ENCODE assay signal across 3 fruit fly cellular contexts in the genomic region with DNA sequence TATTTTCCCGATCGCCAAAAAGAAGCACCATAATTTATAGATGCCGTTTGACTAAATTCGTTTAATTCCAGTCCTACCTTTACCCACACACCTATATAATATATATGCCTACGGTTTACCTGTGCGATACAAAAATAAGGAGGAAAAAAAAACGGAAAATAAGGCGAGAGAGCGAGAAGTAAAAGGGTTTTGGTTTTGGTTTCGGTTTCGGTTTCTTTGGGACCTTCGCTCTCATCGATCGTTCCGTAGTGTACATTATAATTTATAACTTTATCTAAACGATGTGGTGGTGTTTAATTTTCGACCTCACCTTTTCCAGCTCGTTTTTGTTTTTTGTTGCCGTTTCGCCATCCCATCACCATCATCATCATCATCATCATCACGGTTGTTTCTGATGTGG.
TF ChIP-seq lines count a peak whose summit lies in the region.

No protein-coding gene starts in this region.

- no peak for TF ChIP-seq CTCF in whole organism, embryonic (GFP tag; optimal IDR thresholded peaks at IDR 0.05; lab: Kevin White, UChicago)

TF ChIP-seq in whole organism, embryonic, 481 proteins besides CTCF, POLR2A, EP300 and RAD21:
- TF ChIP-seq Ptx1 (GFP tag; IDR thresholded peaks at IDR 0.05; lab: Robert Waterston, UW), result no peak
- TF ChIP-seq CG8388 (GFP tag; optimal IDR thresholded peaks at IDR 0.05; lab: Kevin White, UChicago), result peak; percentile 1
- TF ChIP-seq CG1792 (GFP tag; optimal IDR thresholded peaks at IDR 0.05; lab: Kevin White, UChicago), result no peak
- TF ChIP-seq cg (GFP tag; optimal IDR thresholded peaks at IDR 0.05; lab: Kevin White, UChicago), result peak; percentile 1
- no peak for TF ChIP-seq HHEX (GFP tag; optimal IDR thresholded peaks at IDR 0.05; lab: Kevin White, UChicago)
- peak; percentile 9 for TF ChIP-seq sqz (GFP tag; optimal IDR thresholded peaks at IDR 0.05; lab: Kevin White, UChicago)
- no peak for TF ChIP-seq ap (GFP tag; IDR thresholded peaks at IDR 0.05; lab: Robert Waterston, UW)
- TF ChIP-seq Mad (GFP tag; optimal IDR thresholded peaks at IDR 0.05; lab: Kevin White, UChicago), result no peak
- TF ChIP-seq CG10959 (GFP tag; IDR thresholded peaks at IDR 0.05; lab: Robert Waterston, UW), result no peak
- TF ChIP-seq toy (GFP tag; IDR thresholded peaks at IDR 0.05; lab: Robert Waterston, UW), result no peak
- no peak for TF ChIP-seq zf30C (GFP tag; optimal IDR thresholded peaks at IDR 0.05; lab: Kevin White, UChicago)
- peak; percentile 33 for TF ChIP-seq Kr (GFP tag; optimal IDR thresholded peaks at IDR 0.05; lab: Kevin White, UChicago)
- no peak for TF ChIP-seq Doc3 (GFP tag; IDR thresholded peaks at IDR 0.05; lab: Robert Waterston, UW; ENCODE audit: partially characterized antibody)
- no peak for TF ChIP-seq CG1233 (GFP tag; optimal IDR thresholded peaks at IDR 0.05; lab: Kevin White, UChicago)
- TF ChIP-seq corto (GFP tag; optimal IDR thresholded peaks at IDR 0.05; lab: Kevin White, UChicago), result peak; percentile 41
- no peak for TF ChIP-seq sug (tag; optimal IDR thresholded peaks at IDR 0.05; lab: Kevin White, UChicago)
- TF ChIP-seq eve (GFP tag; optimal IDR thresholded peaks at IDR 0.05; lab: Kevin White, UChicago), result peak in 1 of 2 experiments; percentile 47
- no peak for TF ChIP-seq bbx (GFP tag; IDR thresholded peaks at IDR 0.05; lab: Robert Waterston, UW; ENCODE audit: partially characterized antibody)
- TF ChIP-seq Med (GFP tag; lab: Kevin White, UChicago), result peak; percentile 31
- TF ChIP-seq Dip3 (GFP tag; optimal IDR thresholded peaks at IDR 0.05; lab: Kevin White, UChicago), result no peak
- TF ChIP-seq CG6254 (GFP tag; optimal IDR thresholded peaks at IDR 0.05; lab: Kevin White, UChicago), result no peak
- TF ChIP-seq hbn (GFP tag; IDR thresholded peaks at IDR 0.05; lab: Robert Waterston, UW; ENCODE audit: partially characterized antibody), result no peak
- TF ChIP-seq CG14014 (GFP tag; IDR thresholded peaks at IDR 0.05; lab: Robert Waterston, UW), result no peak
- no peak for TF ChIP-seq CG2712 (tag; optimal IDR thresholded peaks at IDR 0.05; lab: Kevin White, UChicago)

TF ChIP-seq in whole organism, prepupa, 60 proteins besides CTCF, POLR2A, EP300 and RAD21:
- TF ChIP-seq Eip78C (GFP tag; lab: Kevin White, UChicago), result peak; percentile 30
- TF ChIP-seq Hr38 (GFP tag; optimal IDR thresholded peaks at IDR 0.05; lab: Kevin White, UChicago), result no peak
- no peak for TF ChIP-seq ss (GFP tag; optimal IDR thresholded peaks at IDR 0.05; lab: Kevin White, UChicago)
- TF ChIP-seq salr (GFP tag; optimal IDR thresholded peaks at IDR 0.05; lab: Kevin White, UChicago), result no peak
- no peak for TF ChIP-seq fd59A (GFP tag; optimal IDR thresholded peaks at IDR 0.05; lab: Kevin White, UChicago)
- TF ChIP-seq Blimp-1 (GFP tag; optimal IDR thresholded peaks at IDR 0.05; lab: Kevin White, UChicago), result peak; percentile 86
- TF ChIP-seq svp (GFP tag; lab: Kevin White, UChicago), result no peak
- TF ChIP-seq CG10669 (GFP tag; optimal IDR thresholded peaks at IDR 0.05; lab: Kevin White, UChicago), result no peak
- TF ChIP-seq CG15336 (GFP tag; IDR thresholded peaks at IDR 0.05; lab: Robert Waterston, UW), result no peak
- TF ChIP-seq CG16779 (tag; optimal IDR thresholded peaks at IDR 0.05; lab: Kevin White, UChicago), result no peak
- TF ChIP-seq topi (GFP tag; optimal IDR thresholded peaks at IDR 0.05; lab: Kevin White, UChicago), result no peak
- TF ChIP-seq cyc (GFP tag; optimal IDR thresholded peaks at IDR 0.05; lab: Kevin White, UChicago), result no peak
- no peak for TF ChIP-seq CG6163 (GFP tag; IDR thresholded peaks at IDR 0.05; lab: Robert Waterston, UW)
- no peak for TF ChIP-seq CG3032 (tag; optimal IDR thresholded peaks at IDR 0.05; lab: Kevin White, UChicago)
- TF ChIP-seq lz (GFP tag; optimal IDR thresholded peaks at IDR 0.05; lab: Kevin White, UChicago), result no peak
- TF ChIP-seq CG8119 (GFP tag; IDR thresholded peaks at IDR 0.05; lab: Robert Waterston, UW), result no peak
- TF ChIP-seq Smox (GFP tag; optimal IDR thresholded peaks at IDR 0.05; lab: Kevin White, UChicago), result no peak

TF ChIP-seq in whole organism, wandering third instar larva, 38 proteins besides CTCF, POLR2A, EP300 and RAD21:
- TF ChIP-seq psq (GFP tag; optimal IDR thresholded peaks at IDR 0.05; lab: Kevin White, UChicago) (peak; percentile 50), sage (GFP tag; optimal IDR thresholded peaks at IDR 0.05; lab: Kevin White, UChicago) (peak; percentile 55), CG32264 (GFP tag; optimal IDR thresholded peaks at IDR 0.05; lab: Kevin White, UChicago) (no peak), tai (GFP tag; optimal IDR thresholded peaks at IDR 0.05; lab: Kevin White, UChicago) (no peak), woc (GFP tag; optimal IDR thresholded peaks at IDR 0.05; lab: Kevin White, UChicago) (peak; percentile 2), sv (GFP tag; optimal IDR thresholded peaks at IDR 0.05; lab: Kevin White, UChicago) (no peak), CrebA (GFP tag; optimal IDR thresholded peaks at IDR 0.05; lab: Kevin White, UChicago; ENCODE audit: borderline replicate concordance) (peak; percentile 35), Hnf4 (GFP tag; optimal IDR thresholded peaks at IDR 0.05; lab: Kevin White, UChicago) (peak; percentile 30), GATAd (GFP tag; optimal IDR thresholded peaks at IDR 0.05; lab: Kevin White, UChicago) (no peak), Vsx2 (GFP tag; optimal IDR thresholded peaks at IDR 0.05; lab: Kevin White, UChicago; ENCODE audit: partially characterized antibody) (no peak), pan (optimal IDR thresholded peaks at IDR 0.05; lab: Kevin White, UChicago) (no peak), Rel (GFP tag; optimal IDR thresholded peaks at IDR 0.05; lab: Kevin White, UChicago) (peak; percentile 35), Rel (tag; optimal IDR thresholded peaks at IDR 0.05; lab: Kevin White, UChicago) (no peak)

Comparison
In these comparisons a context has a peak if more than half of its experiments do, and no peak if none do; other contexts are left out.
1. Of the 7 proteins assayed by ChIP-seq in both whole organism, embryonic and whole organism, prepupa: peak only in whole organism, embryonic: none; only in whole organism, prepupa: Blimp-1; in both: none; in neither: 6.